Worm (Caenorhabditis elegans): ENCODE results near the gene spin-2.

The spin-2 gene

DNA sequence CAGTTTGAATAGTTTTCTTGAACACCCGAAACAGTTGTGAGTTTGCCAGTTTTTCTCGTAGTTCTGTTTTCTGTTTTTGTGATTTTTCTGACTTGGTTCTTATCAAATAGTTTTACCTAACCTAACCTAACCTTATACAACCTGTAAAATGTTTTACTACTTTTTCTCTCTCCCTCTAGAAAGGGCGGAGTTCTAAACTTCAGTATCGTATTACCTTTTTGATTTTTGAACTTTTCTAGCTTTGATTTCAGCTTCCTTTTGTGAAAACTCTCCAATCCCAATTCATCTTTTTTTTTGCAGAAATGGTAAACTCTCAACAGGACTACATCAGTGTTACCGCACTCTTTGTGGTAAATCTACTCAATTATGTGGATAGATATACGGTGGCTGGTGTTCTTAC is at the start of gene spin-2:
Gene spin-2, plus strand, starts transcription at position 301 of the 400 bp plus-strand sequence.
- no peak for TF ChIP-seq B0310.2 (tag; optimal IDR thresholded peaks at IDR 0.05)
- TF ChIP-seq aly-1 (tag; optimal IDR thresholded peaks at IDR 0.05), result no peak
- no peak for TF ChIP-seq tbx-37 (GFP tag; conservative IDR thresholded peaks at IDR 0.05)
- TF ChIP-seq tbx-11 (GFP tag; IDR thresholded peaks at IDR 0.05), result no peak
- TF ChIP-seq ceh-36 (tag; optimal IDR thresholded peaks at IDR 0.05), result no peak
- TF ChIP-seq hmg-4 (GFP tag; optimal IDR thresholded peaks at IDR 0.05), result no peak
- no peak for TF ChIP-seq ama-1 (optimal IDR thresholded peaks at IDR 0.05)
- no peak for TF ChIP-seq ceh-13 (GFP tag; optimal IDR thresholded peaks at IDR 0.05)
- no peak for TF ChIP-seq flt-1 (GFP tag; IDR thresholded peaks at IDR 0.05)
- TF ChIP-seq sea-1 (GFP tag; conservative IDR thresholded peaks at IDR 0.05), result no peak
- no peak for TF ChIP-seq scrt-1 (GFP tag; IDR thresholded peaks at IDR 0.05)
- no peak for TF ChIP-seq hmbx-1 (tag; optimal IDR thresholded peaks at IDR 0.05)
- no peak for TF ChIP-seq hnd-1 (tag; optimal IDR thresholded peaks at IDR 0.05)
- no peak for TF ChIP-seq ets-7 (tag; optimal IDR thresholded peaks at IDR 0.05)
- no peak for TF ChIP-seq pes-1 (GFP tag; IDR thresholded peaks at IDR 0.05)
- TF ChIP-seq tra-4 (tag; optimal IDR thresholded peaks at IDR 0.05), result no peak
- TF ChIP-seq F13C5.2 (tag; optimal IDR thresholded peaks at IDR 0.05), result no peak

DNA sequence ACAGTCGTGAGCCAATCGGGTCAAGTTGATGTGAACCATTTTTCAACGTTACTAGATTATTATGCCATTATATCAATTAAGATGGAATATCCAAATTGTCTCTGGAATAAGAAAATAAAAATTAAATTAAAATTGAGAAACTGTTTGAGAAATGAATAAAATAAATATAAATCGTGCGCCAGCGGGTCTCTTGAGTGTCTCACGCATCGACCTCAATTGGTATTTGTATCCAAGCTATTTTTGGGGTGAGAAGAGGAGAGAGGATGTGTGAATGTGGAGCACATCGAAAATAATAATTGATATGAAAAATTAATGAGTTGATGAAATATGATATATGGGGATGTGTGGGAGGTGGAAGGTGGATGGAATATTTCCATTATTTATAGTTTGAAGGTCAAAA is 47.9 kb upstream of the spin-2 start, which contains the start of gene F49E11.2:
Gene F49E11.2, minus strand, starts transcription at position 101 of the 400 bp plus-strand sequence.
- TF ChIP-seq tra-4 (tag; optimal IDR thresholded peaks at IDR 0.05) (no peak), pes-1 (GFP tag; IDR thresholded peaks at IDR 0.05) (no peak), aly-1 (tag; optimal IDR thresholded peaks at IDR 0.05) (no peak), F13C5.2 (tag; optimal IDR thresholded peaks at IDR 0.05) (no peak), sea-1 (GFP tag; conservative IDR thresholded peaks at IDR 0.05) (no peak), hmbx-1 (tag; optimal IDR thresholded peaks at IDR 0.05) (no peak), ama-1 (optimal IDR thresholded peaks at IDR 0.05) (no peak), flt-1 (GFP tag; IDR thresholded peaks at IDR 0.05) (no peak)

DNA sequence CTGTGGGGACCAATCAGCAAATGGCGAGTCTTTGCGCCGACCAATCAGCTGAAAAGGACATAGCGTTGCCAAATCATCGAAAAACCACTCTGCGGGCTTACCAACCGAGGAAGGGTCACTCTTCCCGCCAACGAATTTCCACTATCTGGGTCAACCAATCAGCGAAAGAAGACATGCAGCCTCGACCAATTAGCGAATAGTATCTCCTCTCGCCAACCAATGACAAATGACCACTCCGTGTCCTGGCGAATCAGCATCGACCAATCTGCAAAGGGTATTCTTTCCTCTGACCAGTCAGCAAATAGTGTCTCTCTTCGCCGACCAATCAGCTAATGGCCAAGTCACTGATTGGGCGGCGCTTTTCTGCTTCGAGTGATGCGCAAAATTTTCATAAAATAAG is 45.3 kb upstream of the spin-2 start:
- TF ChIP-seq pes-1 (GFP tag; IDR thresholded peaks at IDR 0.05) (no peak), ceh-13 (GFP tag; optimal IDR thresholded peaks at IDR 0.05) (no peak), scrt-1 (GFP tag; IDR thresholded peaks at IDR 0.05) (no peak), hmg-4 (GFP tag; optimal IDR thresholded peaks at IDR 0.05) (no peak), hnd-1 (tag; optimal IDR thresholded peaks at IDR 0.05) (no peak), B0310.2 (tag; optimal IDR thresholded peaks at IDR 0.05) (no peak)

DNA sequence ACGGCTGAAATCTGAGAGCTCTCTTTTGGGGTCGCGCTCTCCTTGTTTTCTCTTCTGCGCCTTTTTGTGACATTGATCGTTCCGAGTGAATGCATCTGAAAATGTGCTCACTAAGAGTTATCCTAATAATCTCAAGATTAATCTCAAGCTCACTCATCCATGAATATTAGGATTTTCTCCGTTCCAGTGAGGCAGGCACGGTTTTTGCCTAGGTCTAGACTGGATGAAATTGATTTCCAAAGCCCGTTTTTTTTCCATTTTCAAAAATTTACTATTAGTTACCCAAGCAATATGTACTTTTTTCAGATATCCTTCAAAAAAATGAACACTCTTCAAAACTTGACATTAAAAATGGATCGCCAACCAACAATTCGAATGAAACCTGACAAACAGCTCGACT is 44.7 kb upstream of the spin-2 start, which contains the start of gene amt-2:
Gene amt-2, plus strand, starts transcription at position 301 of the 400 bp plus-strand sequence.
- no peak for TF ChIP-seq ceh-13 (GFP tag; optimal IDR thresholded peaks at IDR 0.05)
- no peak for TF ChIP-seq sea-1 (GFP tag; conservative IDR thresholded peaks at IDR 0.05)
- no peak for TF ChIP-seq hnd-1 (tag; optimal IDR thresholded peaks at IDR 0.05)
- no peak for TF ChIP-seq ama-1 (optimal IDR thresholded peaks at IDR 0.05)
- no peak for TF ChIP-seq B0310.2 (tag; optimal IDR thresholded peaks at IDR 0.05)
- TF ChIP-seq hmbx-1 (tag; optimal IDR thresholded peaks at IDR 0.05), result no peak
- TF ChIP-seq F13C5.2 (tag; optimal IDR thresholded peaks at IDR 0.05), result no peak
- no peak for TF ChIP-seq pes-1 (GFP tag; IDR thresholded peaks at IDR 0.05)
- no peak for TF ChIP-seq tra-4 (tag; optimal IDR thresholded peaks at IDR 0.05)

- TF ChIP-seq hmg-4 (GFP tag; optimal IDR thresholded peaks at IDR 0.05), result no peak
- TF ChIP-seq hnd-1 (tag; optimal IDR thresholded peaks at IDR 0.05), result no peak
- no peak for TF ChIP-seq ceh-36 (tag; optimal IDR thresholded peaks at IDR 0.05)
- TF ChIP-seq tbx-11 (GFP tag; IDR thresholded peaks at IDR 0.05), result no peak
- TF ChIP-seq F13C5.2 (tag; optimal IDR thresholded peaks at IDR 0.05), result no peak
- TF ChIP-seq flt-1 (GFP tag; IDR thresholded peaks at IDR 0.05), result no peak
- TF ChIP-seq pes-1 (GFP tag; IDR thresholded peaks at IDR 0.05), result no peak
- no peak for TF ChIP-seq hmbx-1 (tag; optimal IDR thresholded peaks at IDR 0.05)
- no peak for TF ChIP-seq tra-4 (tag; optimal IDR thresholded peaks at IDR 0.05)
- no peak for TF ChIP-seq ceh-13 (GFP tag; optimal IDR thresholded peaks at IDR 0.05)
- TF ChIP-seq ama-1 (optimal IDR thresholded peaks at IDR 0.05), result no peak
- no peak for TF ChIP-seq B0310.2 (tag; optimal IDR thresholded peaks at IDR 0.05)
- no peak for TF ChIP-seq tbx-37 (GFP tag; conservative IDR thresholded peaks at IDR 0.05)
- TF ChIP-seq ets-7 (tag; optimal IDR thresholded peaks at IDR 0.05), result no peak
- TF ChIP-seq aly-1 (tag; optimal IDR thresholded peaks at IDR 0.05), result no peak
- TF ChIP-seq sea-1 (GFP tag; conservative IDR thresholded peaks at IDR 0.05), result no peak
Measured at ce11 chrIV:13044980-13045379, 41.8 kb upstream of the spin-2 start.

- no peak for TF ChIP-seq ets-7 (tag; optimal IDR thresholded peaks at IDR 0.05)
Measured at ce11 chrIV:13046848-13047247, 40.0 kb upstream of the spin-2 start, which contains the start of gene scl-9. Gene scl-9, plus strand, starts transcription at chrIV:13047148.

- no peak for TF ChIP-seq aly-1 (tag; optimal IDR thresholded peaks at IDR 0.05)
- TF ChIP-seq B0310.2 (tag; optimal IDR thresholded peaks at IDR 0.05), result no peak
- TF ChIP-seq scrt-1 (GFP tag; IDR thresholded peaks at IDR 0.05), result no peak
- TF ChIP-seq tbx-11 (GFP tag; IDR thresholded peaks at IDR 0.05), result no peak
- no peak for TF ChIP-seq sea-1 (GFP tag; conservative IDR thresholded peaks at IDR 0.05)
- TF ChIP-seq F13C5.2 (tag; optimal IDR thresholded peaks at IDR 0.05), result no peak
- no peak for TF ChIP-seq ceh-13 (GFP tag; optimal IDR thresholded peaks at IDR 0.05)
- TF ChIP-seq hnd-1 (tag; optimal IDR thresholded peaks at IDR 0.05), result no peak
- TF ChIP-seq hmbx-1 (tag; optimal IDR thresholded peaks at IDR 0.05), result no peak
- no peak for TF ChIP-seq tbx-37 (GFP tag; conservative IDR thresholded peaks at IDR 0.05)
- TF ChIP-seq ama-1 (optimal IDR thresholded peaks at IDR 0.05), result no peak
Measured at ce11 chrIV:13048157-13048556, 38.6 kb upstream of the spin-2 start, which contains the start of gene scl-10. Gene scl-10, plus strand, starts transcription at chrIV:13048457.

DNA sequence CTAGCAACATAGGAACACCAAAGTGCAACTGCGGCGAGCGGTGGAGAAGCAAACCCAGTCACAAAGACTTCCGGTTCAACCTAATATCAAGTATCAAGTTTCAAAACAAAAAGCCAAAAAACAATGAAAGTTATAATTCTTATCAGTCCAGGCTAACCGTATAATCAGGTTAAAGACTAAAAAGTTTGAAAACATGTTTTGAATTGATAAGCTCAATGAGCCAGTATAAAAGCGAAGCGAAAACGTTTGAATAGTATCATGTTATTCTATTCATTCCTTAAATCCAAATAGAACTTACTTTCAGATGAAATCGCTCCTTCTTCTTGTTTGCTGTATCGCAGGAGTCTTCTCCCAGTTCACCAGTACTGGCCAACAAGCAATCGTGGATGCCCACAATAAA is 35.7 kb upstream of the spin-2 start, which contains the start of gene scl-11:
Gene scl-11, plus strand, starts transcription at position 301 of the 400 bp plus-strand sequence.
- TF ChIP-seq scrt-1 (GFP tag; IDR thresholded peaks at IDR 0.05) (no peak), tra-4 (tag; optimal IDR thresholded peaks at IDR 0.05) (no peak)
